Worm (Caenorhabditis elegans) whole organism, young adult: Measurements from ENCODE around the gene rei-2.

ENCODE experiments used
- F49E8.2 ChIP-seq: sonication (generic microtip); optimal IDR thresholded peaks from 3 replicates; lab custom pipeline; 2017; ENCODE audit warnings: missing genetic modification characterization, mild to moderate bottlenecking, missing compliant biosample characterization, antibody characterized with exemption, moderate library complexity; ENCODE audit not compliant: insufficient read depth
- Y56A3A.18 ChIP-seq: fragments of 200-800 bp; sonication (Bioruptor generic); IDR thresholded peaks from 2 replicates; pipeline ENCODE4 v1.3.6; 2022; ENCODE audit warnings: missing genetic modification reagents, missing genetic modification characterization, missing compliant biosample characterization
- cebp-2 ChIP-seq: fragments of 200-800 bp; sonication (Bioruptor generic); IDR thresholded peaks from 2 replicates; pipeline ENCODE4 v1.3.6; 2022; ENCODE audit warnings: missing genetic modification characterization, missing compliant biosample characterization
- him-1 ChIP-seq: sonication (generic microtip); optimal IDR thresholded peaks from 2 replicates; lab custom pipeline; 2016; ENCODE audit warnings: missing genotype, missing genetic modification reagents, missing genetic modification characterization, missing compliant biosample characterization
- lin-35 ChIP-seq, 3 experiments: fragments of 150-350 bp in 2 of 3; sonication (generic microtip) in 1 of 3; optimal IDR thresholded peaks; 2 replicates each; lab custom pipeline; 2014 to 2018; ENCODE audit warnings: missing biosample characterization in 3 of 3, missing genetic modification characterization in 3 of 3, missing genetic modification reagents in 3 of 3
- lin-40 ChIP-seq: sonication (generic microtip); optimal IDR thresholded peaks from 2 replicates; lab custom pipeline; 2016; ENCODE audit warnings: missing genetic modification characterization, mild to moderate bottlenecking, missing compliant biosample characterization, missing genotype, missing genetic modification reagents
- lir-1 ChIP-seq: fragments of 200-800 bp; sonication (Bioruptor generic); conservative IDR thresholded peaks from 2 replicates; pipeline ENCODE4 v1.3.6; 2022; ENCODE audit warnings: missing genetic modification reagents, missing genetic modification characterization, missing compliant biosample characterization
- nhr-120 ChIP-seq: fragments of 200-800 bp; sonication (Bioruptor generic); IDR thresholded peaks from 2 replicates; pipeline ENCODE4 v1.3.6; 2022; ENCODE audit warnings: missing genetic modification characterization, missing compliant biosample characterization
- snpc-4 ChIP-seq, 5 experiments: fragments of 150-350 bp in 1 of 5; sonication (generic microtip) in 4 of 5; optimal IDR thresholded peaks; 2 replicates each; lab custom pipeline; 2014 to 2018; ENCODE audit warnings: missing genetic modification characterization in 5 of 5, missing biosample characterization in 3 of 5, antibody characterized with exemption in 2 of 5, mild to moderate bottlenecking in 2 of 5, missing compliant biosample characterization in 2 of 5, missing genotype in 2 of 5, moderate library complexity in 2 of 5, missing genetic modification reagents in 1 of 5
- tbp1 ChIP-seq: fragments of 200-800 bp; sonication (Bioruptor generic); optimal IDR thresholded peaks from 2 replicates; lab custom pipeline; 2018; ENCODE audit warnings: mild to moderate bottlenecking, missing genetic modification characterization, missing compliant biosample characterization

DNA sequence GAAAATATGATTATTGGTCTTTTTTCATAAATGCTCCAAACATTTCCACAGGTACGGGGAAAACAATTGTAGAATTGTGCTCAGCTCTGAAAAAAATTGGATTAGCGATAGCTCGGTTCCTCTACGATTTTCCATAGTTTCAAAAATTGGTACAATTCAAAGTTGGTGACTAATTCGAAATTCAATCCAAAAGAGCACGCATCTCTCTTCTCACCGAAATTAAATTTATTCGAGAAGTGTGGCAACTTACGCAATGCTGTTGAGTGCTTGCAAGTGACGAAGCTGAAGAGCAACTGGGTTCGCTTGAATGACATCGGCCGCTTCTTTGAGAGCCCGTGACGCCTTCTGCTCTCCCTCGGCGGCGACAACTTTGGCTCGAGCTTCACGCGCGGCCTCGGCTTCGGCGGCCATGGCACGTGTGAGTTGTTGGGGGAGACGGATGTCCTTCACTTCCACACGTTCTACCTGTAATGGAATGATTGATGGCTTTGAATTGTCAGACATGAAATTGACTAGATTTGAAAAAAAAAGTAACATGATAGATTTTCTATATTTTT lies 30.0 kb downstream of the rei-2 start:
- TF ChIP-seq tbp1 (GFP tag; lab: Kevin White, UChicago) = no peak
- no peak for TF ChIP-seq lin-35 (GFP tag; optimal IDR thresholded peaks at IDR 0.05; lab: Kevin White, UChicago)
- TF ChIP-seq him-1 (tag; lab: Kevin White, UChicago) = no peak
- TF ChIP-seq cebp-2 (GFP tag; lab: Robert Waterston, UW) = no peak
- TF ChIP-seq snpc-4 (GFP tag; optimal IDR thresholded peaks at IDR 0.05; lab: Kevin White, UChicago) = no peak
- TF ChIP-seq snpc-4 (tag; optimal IDR thresholded peaks at IDR 0.05; lab: Kevin White, UChicago) = no peak
- TF ChIP-seq F49E8.2 (tag; lab: Kevin White, UChicago) = no peak
- no peak for TF ChIP-seq Y56A3A.18 (GFP tag; lab: Robert Waterston, UW)
- no peak for TF ChIP-seq lir-1 (GFP tag; lab: Robert Waterston, UW)
- TF ChIP-seq lin-40 = no peak
- TF ChIP-seq nhr-120 (GFP tag; lab: Robert Waterston, UW) = no peak
